Worm (Caenorhabditis elegans) whole organism, midembryonic: ENCODE measurements around the gene ssr-2.
A peak's percentile ranks its signal among the peaks of the same experiment; 100 is the strongest.

Experiments used
- T22C8.4 ChIP-seq: fragments of 200-800 bp; sonication (Bioruptor generic); IDR thresholded peaks from 2 replicates; pipeline ENCODE4 v1.3.6; 2022; ENCODE audit warnings: missing genetic modification characterization, missing compliant biosample characterization
- cog-1 ChIP-seq: sonication (generic microtip); optimal IDR thresholded peaks from 2 replicates; lab custom pipeline; 2016; ENCODE audit warnings: missing genetic modification characterization, missing compliant biosample characterization
- flt-1 ChIP-seq: fragments of 200-800 bp; sonication (Bioruptor generic); IDR thresholded peaks from 2 replicates; pipeline ENCODE4 v1.3.6; 2022; ENCODE audit warnings: missing genetic modification characterization, missing compliant biosample characterization
- klf-2 ChIP-seq: fragments of 200-800 bp; sonication (Bioruptor generic); conservative IDR thresholded peaks from 2 replicates; pipeline ENCODE4 v1.3.6; 2022; ENCODE audit warnings: missing genetic modification reagents, missing genetic modification characterization, missing compliant biosample characterization
- med-1 ChIP-seq: sonication (generic microtip); optimal IDR thresholded peaks from 2 replicates; lab custom pipeline; 2017; ENCODE audit warnings: missing genetic modification characterization, mild to moderate bottlenecking, missing compliant biosample characterization, antibody characterized with exemption, missing genetic modification reagents; ENCODE audit not compliant: insufficient read depth
- ref-1 ChIP-seq: fragments of 200-800 bp; sonication (Bioruptor generic); conservative IDR thresholded peaks from 2 replicates; pipeline ENCODE4 v1.3.6; 2022; ENCODE audit warnings: missing genetic modification reagents, missing genetic modification characterization, missing compliant biosample characterization
- tab-1 ChIP-seq: fragments of 200-800 bp; sonication (Bioruptor generic); IDR thresholded peaks from 2 replicates; pipeline ENCODE4 v1.3.6; 2022; ENCODE audit warnings: missing genetic modification characterization, missing compliant biosample characterization
- ztf-23 ChIP-seq: fragments of 200-800 bp; sonication (Bioruptor generic); IDR thresholded peaks from 2 replicates; pipeline ENCODE4 v1.3.6; 2022; ENCODE audit warnings: missing genetic modification reagents, missing genetic modification characterization, missing compliant biosample characterization
- ztf-29 ChIP-seq: fragments of 200-800 bp; sonication (Bioruptor generic); IDR thresholded peaks from 2 replicates; pipeline ENCODE4 v1.3.6; 2022; ENCODE audit warnings: missing genetic modification reagents, missing genetic modification characterization, missing compliant biosample characterization

ssr-2 gene

DNA sequence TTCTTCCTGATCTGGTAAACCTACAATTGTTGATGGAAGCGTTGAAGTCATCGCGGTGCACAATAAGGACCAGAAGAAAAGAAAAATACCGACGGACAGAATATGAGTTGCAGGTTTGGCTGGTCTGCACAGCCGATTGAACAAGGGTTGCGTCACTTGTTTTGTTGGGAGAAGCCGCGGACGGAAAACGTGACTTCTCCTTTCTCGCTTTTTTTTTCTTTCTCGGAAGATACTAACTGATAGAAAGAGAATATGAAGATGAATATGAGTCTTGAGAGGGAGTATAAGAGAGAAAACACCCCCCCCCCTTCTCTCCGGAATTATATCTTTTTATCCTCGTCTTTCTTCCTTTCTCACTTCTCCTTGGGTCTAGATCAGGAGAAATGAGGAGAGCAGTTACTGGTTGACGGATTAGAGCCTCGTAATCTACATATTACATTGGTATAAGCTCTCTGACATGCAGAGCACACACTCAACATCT lies at the start of gene ssr-2:
ssr-2 (minus strand) TSS at position 51 of the 481 bp plus-strand sequence.
- no peak for TF ChIP-seq ref-1 (GFP tag; lab: Robert Waterston, UW)
- TF ChIP-seq ztf-29 (GFP tag; lab: Robert Waterston, UW) = no peak
- TF ChIP-seq flt-1 = no peak
- no peak for TF ChIP-seq klf-2
- TF ChIP-seq T22C8.4 (GFP tag; lab: Robert Waterston, UW) = no peak
- TF ChIP-seq cog-1 (tag; lab: Kevin White, UChicago) = no peak
- no peak for TF ChIP-seq ztf-23
- TF ChIP-seq med-1 = no peak
- TF ChIP-seq tab-1 = no peak

DNA sequence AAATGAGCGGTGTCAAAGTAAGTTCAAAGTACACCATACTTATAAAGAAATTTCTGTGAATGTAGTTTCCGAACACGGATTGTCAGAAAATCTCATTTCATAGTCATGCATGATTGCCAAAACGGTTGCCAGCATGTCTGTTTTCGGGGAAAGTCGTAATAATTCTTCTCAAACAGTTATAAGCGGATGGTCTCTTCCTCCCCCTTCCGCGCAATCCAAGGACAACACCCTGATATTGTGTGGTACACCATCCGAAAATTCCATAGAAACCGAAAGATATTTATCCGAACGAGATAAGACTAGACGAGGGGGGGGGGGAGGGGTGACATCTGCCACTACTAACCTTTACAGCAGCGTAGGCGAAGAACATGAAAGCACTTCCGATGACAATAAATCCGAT lies 47.0 kb upstream of the ssr-2 start:
- TF ChIP-seq ref-1 (GFP tag; lab: Robert Waterston, UW) (no peak), ztf-29 (GFP tag; lab: Robert Waterston, UW) (no peak), tab-1 (no peak), klf-2 (no peak), T22C8.4 (GFP tag; lab: Robert Waterston, UW) (no peak), ztf-23 (no peak), med-1 (no peak), flt-1 (no peak), cog-1 (tag; lab: Kevin White, UChicago) (no peak)

DNA sequence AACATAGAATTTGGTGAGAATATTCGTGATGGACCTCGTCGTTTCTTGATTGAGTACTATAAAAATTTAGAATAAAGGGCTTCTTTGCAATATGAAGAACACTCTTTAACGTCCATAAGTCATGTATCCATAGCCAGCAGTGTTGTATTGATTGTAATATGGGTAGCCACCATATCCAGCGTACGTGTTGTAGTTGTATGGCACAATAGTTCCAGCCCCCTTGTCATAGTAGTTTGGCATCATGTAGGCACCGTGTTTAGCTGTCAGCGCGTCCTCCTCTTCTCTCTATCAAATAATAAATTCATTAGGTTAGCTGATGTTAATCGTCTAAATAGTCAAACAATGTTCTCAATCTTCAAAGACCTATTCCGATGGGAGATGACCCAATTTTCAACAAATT lies 45.7 kb upstream of the ssr-2 start:
- TF ChIP-seq ztf-23 (no peak), klf-2 (no peak), flt-1 (no peak), cog-1 (tag; lab: Kevin White, UChicago) (no peak), tab-1 (no peak), ztf-29 (GFP tag; lab: Robert Waterston, UW) (no peak), T22C8.4 (GFP tag; lab: Robert Waterston, UW) (no peak), ref-1 (GFP tag; lab: Robert Waterston, UW) (no peak), med-1 (no peak)

DNA sequence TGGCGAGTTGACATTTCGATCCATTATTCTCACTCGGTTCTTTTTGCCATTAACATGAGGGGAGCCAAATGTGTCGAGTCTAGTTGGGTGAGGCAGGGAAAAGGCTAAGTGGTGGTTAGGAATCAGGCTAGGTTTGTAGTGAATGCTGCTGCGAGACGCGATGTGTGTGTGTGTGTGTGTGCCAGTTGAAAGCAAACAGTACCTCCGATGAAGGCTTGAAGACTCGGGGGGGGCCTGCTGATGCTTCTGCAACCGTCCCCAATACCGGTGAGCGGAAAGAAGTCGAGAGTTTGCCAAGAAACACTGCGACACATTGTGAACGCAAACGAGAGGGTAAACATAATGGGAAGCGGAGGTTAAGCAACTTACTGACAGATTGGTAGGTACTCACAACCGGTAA lies 43.5 kb upstream of the ssr-2 start, which contains the start of gene F53B3.3:
F53B3.3 (minus strand) TSS at position 101 of the 400 bp plus-strand sequence.
- TF ChIP-seq ztf-29 (GFP tag; lab: Robert Waterston, UW) (0 out of 2 replicates have a peak, but pooled peaks have one; percentile 12), tab-1 (no peak)

DNA sequence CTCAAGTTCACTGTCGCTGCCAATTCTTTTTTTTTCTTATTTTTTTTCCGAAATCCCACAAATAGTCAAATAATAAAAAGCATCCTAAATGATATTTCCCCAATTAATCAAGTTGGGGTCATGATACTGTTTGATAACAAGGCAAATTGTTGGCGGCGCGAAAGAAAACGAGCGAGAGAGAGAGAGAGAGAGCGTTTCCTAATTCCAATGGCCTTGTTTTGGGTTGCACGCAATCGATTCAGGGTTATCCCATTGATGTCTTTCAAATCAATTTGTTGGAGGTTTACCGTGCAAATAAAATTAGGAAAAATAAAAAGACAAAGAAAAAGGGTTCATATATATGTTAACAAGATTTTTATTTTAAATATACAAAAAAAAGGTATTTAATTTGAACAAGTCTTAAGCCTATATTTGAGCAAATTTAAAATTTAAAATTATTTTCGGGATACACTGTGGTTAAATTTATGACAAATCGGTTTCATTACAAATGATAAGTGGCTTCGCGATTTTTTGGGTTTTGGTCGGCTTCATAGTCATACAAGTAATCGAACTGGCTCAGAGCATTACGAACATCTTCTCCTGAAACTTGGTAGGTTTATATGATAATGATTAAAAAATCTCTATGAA lies 38.2 kb upstream of the ssr-2 start:
- TF ChIP-seq flt-1 (no peak), ref-1 (GFP tag; lab: Robert Waterston, UW) (no peak), ztf-23 (no peak), klf-2 (no peak), ztf-29 (GFP tag; lab: Robert Waterston, UW) (no peak), med-1 (no peak), T22C8.4 (GFP tag; lab: Robert Waterston, UW) (no peak), cog-1 (tag; lab: Kevin White, UChicago) (no peak), tab-1 (no peak)

DNA sequence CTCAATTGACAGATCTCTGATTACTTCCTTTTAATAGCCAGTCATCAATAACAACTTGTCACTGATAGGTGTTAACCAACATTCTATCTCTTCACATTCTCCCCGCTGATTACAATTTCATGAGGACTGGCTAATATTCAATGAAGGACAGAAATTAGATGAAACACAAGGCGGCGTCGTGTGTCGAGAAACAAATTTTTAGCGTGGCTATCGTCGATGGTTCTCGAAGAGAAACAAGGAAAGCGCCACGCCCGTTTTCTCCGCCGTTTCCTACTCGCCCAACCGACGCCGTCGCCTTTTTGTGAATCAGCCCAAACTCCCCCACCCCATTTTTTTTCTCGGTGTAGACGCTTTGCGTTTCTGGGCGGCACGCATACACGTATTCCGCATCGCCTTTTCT lies 36.4 kb upstream of the ssr-2 start, which contains the start of gene F53B3.6:
F53B3.6 (plus strand) TSS at position 284 of the 400 bp plus-strand sequence.
- TF ChIP-seq med-1 = no peak
- TF ChIP-seq ref-1 (GFP tag; lab: Robert Waterston, UW) = no peak
- no peak for TF ChIP-seq cog-1 (tag; lab: Kevin White, UChicago)
- TF ChIP-seq ztf-23 = no peak
- no peak for TF ChIP-seq T22C8.4 (GFP tag; lab: Robert Waterston, UW)
- no peak for TF ChIP-seq ztf-29 (GFP tag; lab: Robert Waterston, UW)
- TF ChIP-seq tab-1 = no peak

DNA sequence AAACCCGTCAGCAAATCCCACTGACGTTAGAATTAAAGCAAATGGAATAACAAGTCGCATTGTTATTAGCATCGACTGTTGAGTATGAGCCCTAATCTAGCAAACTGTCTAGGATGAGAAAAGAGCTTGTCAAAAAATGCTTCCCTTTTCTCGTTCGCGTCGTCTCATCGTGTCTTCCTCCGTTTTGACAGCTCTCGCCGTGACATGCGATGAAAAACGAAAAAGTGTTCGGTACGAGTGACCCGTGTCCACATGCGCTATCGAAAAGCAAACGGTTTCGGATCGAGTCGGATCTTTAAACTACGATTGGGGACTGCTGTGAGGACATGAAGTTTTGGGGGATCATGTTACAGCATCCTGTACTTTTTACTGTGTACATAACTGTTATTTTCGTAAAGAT lies 34.8 kb upstream of the ssr-2 start, which contains the start of gene comt-1:
comt-1 (minus strand) TSS at position 101 of the 400 bp plus-strand sequence.
- TF ChIP-seq flt-1 (no peak), med-1 (no peak), cog-1 (tag; lab: Kevin White, UChicago) (no peak), ztf-23 (no peak), T22C8.4 (GFP tag; lab: Robert Waterston, UW) (no peak), klf-2 (no peak), tab-1 (no peak), ztf-29 (GFP tag; lab: Robert Waterston, UW) (no peak), ref-1 (GFP tag; lab: Robert Waterston, UW) (no peak)

DNA sequence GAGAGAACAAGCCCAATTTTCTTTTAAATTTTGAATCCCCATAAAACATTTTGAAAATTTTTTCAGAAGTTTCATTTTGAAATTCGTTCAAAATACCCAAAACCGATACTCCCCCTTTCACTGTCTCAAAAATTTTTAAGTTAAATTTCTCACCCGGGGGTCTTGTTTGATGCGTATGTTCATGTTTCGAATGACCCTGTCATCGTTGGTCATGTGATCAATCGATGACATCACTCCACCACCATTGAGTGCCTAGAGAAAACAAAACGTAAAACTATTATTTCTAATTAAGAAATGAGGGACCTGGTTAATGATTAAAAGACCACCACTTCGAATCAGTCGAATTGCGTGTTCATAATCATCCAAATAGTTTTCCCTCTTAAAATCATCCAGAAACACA lies 30.8 kb upstream of the ssr-2 start:
- TF ChIP-seq med-1 (no peak), ztf-29 (GFP tag; lab: Robert Waterston, UW) (no peak), T22C8.4 (GFP tag; lab: Robert Waterston, UW) (no peak), ref-1 (GFP tag; lab: Robert Waterston, UW) (no peak), flt-1 (no peak), cog-1 (tag; lab: Kevin White, UChicago) (no peak), klf-2 (no peak), tab-1 (no peak), ztf-23 (no peak)

DNA sequence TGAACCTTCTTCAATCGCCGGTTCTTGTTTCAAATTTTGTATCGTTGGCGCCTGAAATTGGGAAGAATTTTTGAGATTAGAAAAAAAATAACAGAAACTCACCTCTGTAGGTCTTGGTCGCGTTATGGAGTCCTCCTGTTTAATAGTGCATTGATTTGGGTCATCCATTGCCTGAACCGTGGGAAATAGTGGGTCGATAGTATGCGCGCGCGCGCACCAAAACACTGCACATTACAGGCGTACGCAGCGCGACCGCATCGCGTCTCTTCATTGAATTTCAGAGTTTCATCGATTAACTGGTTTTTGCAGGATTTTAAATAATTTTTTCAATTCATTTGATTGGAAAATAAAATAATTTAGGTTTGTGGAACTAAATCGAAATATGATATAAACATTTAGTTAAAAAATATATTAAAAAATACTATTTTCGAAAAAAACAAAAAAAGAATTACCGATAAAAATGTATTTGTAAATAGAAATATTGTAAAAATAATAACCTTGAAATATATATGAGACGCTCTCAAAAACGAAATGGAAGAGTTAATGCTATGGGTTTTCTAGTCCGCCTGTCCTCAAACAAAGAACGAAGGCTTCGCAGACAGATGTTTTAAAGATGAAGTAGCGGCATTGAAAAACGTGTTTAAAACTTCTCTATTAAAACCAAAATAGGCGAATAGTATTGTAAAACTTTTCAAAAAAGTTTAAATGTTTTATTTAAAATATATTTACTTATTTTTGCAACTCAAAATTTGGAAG lies 29.7 kb upstream of the ssr-2 start, which contains the start of gene tra-4:
tra-4 (minus strand) TSS at position 534 of the 756 bp plus-strand sequence.
- TF ChIP-seq med-1 = no peak
- TF ChIP-seq tab-1 = no peak

DNA sequence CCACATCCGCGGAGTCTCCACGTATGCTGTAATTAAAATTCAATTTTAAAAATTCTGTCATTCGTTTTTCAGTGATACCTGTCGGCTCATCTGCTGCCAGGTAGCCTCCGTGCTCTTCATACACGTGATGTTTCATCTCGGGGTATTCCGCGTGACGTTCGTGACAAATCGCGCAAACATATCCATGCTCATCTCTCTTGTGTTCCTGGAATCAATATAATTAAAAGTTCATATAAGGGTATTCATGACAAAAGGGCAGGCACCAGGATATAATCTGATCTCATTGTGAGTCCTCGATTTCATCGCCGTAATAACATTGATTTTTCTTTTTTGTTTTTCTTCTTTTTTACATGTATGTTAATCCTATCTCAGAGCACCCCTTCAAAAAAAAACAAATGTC lies 26.4 kb upstream of the ssr-2 start:
- no peak for TF ChIP-seq ref-1 (GFP tag; lab: Robert Waterston, UW)
- TF ChIP-seq ztf-29 (GFP tag; lab: Robert Waterston, UW) = no peak
- TF ChIP-seq klf-2 = no peak
- no peak for TF ChIP-seq T22C8.4 (GFP tag; lab: Robert Waterston, UW)
- no peak for TF ChIP-seq ztf-23
- no peak for TF ChIP-seq med-1
- TF ChIP-seq flt-1 = no peak
- no peak for TF ChIP-seq tab-1
- TF ChIP-seq cog-1 (tag; lab: Kevin White, UChicago) = no peak
